Fruit fly (Drosophila melanogaster): ENCODE results near the gene CG42780.
A peak's percentile ranks its signal among the peaks of the same experiment; 100 is the strongest.

CG42780 gene

dm6 chrX:7305753-7306338, 26.1 kb downstream of the CG42780 start (continued):
- no peak for TF ChIP-seq inv (GFP tag; IDR thresholded peaks at IDR 0.05; ENCODE audit: partially characterized antibody)
- TF ChIP-seq Blimp-1 (GFP tag; optimal IDR thresholded peaks at IDR 0.05), result peak; percentile 54
- no peak for TF ChIP-seq CG7928 (GFP tag; optimal IDR thresholded peaks at IDR 0.05)
- peak; percentile 82 for TF ChIP-seq nom (GFP tag; optimal IDR thresholded peaks at IDR 0.05)
- TF ChIP-seq eve (GFP tag; optimal IDR thresholded peaks at IDR 0.05), result no peak
- TF ChIP-seq NC2β (GFP tag; optimal IDR thresholded peaks at IDR 0.05), result no peak
- TF ChIP-seq so (GFP tag; IDR thresholded peaks at IDR 0.05), result no peak
- no peak for TF ChIP-seq sna (GFP tag; IDR thresholded peaks at IDR 0.05; ENCODE audit: partially characterized antibody)
- TF ChIP-seq CG8765 (GFP tag; IDR thresholded peaks at IDR 0.05), result no peak
- TF ChIP-seq CG11560 (tag; IDR thresholded peaks at IDR 0.05), result no peak
- TF ChIP-seq sob (GFP tag; IDR thresholded peaks at IDR 0.05), result no peak
- no peak for TF ChIP-seq tx (GFP tag; optimal IDR thresholded peaks at IDR 0.05)
- no peak for TF ChIP-seq ken (GFP tag; IDR thresholded peaks at IDR 0.05)
- TF ChIP-seq Hand (GFP tag; optimal IDR thresholded peaks at IDR 0.05), result no peak
- TF ChIP-seq CG6791 (GFP tag; IDR thresholded peaks at IDR 0.05; ENCODE audit: partially characterized antibody), result no peak
- TF ChIP-seq fd96Cb (tag; optimal IDR thresholded peaks at IDR 0.05), result peak; percentile 35
- TF ChIP-seq sisA (GFP tag; IDR thresholded peaks at IDR 0.05), result peak; percentile 40
- TF ChIP-seq ash1 (GFP tag; optimal IDR thresholded peaks at IDR 0.05), result no peak
- peak; percentile 55 for TF ChIP-seq CG13424 (tag; optimal IDR thresholded peaks at IDR 0.05)
- TF ChIP-seq Nf-YA (GFP tag; IDR thresholded peaks at IDR 0.05), result no peak
- TF ChIP-seq CG7839 (tag; optimal IDR thresholded peaks at IDR 0.05), result peak; percentile 71
- TF ChIP-seq shn (GFP tag; optimal IDR thresholded peaks at IDR 0.05), result no peak
- no peak for TF ChIP-seq CG13894 (tag; optimal IDR thresholded peaks at IDR 0.05)
- TF ChIP-seq grau (tag; optimal IDR thresholded peaks at IDR 0.05), result peak; percentile 64
- TF ChIP-seq Side (GFP tag; optimal IDR thresholded peaks at IDR 0.05), result no peak
- no peak for TF ChIP-seq gsb (GFP tag; IDR thresholded peaks at IDR 0.05)
- TF ChIP-seq Opbp (GFP tag; IDR thresholded peaks at IDR 0.05; ENCODE audit: partially characterized antibody), result no peak
- TF ChIP-seq CG1792 (GFP tag; optimal IDR thresholded peaks at IDR 0.05), result no peak
- peak; percentile 75 for TF ChIP-seq phol (tag; optimal IDR thresholded peaks at IDR 0.05)
- TF ChIP-seq Deaf1 (tag; optimal IDR thresholded peaks at IDR 0.05), result no peak
- no peak for TF ChIP-seq CG11085 (GFP tag; IDR thresholded peaks at IDR 0.05)
- no peak for TF ChIP-seq Tbp (GFP tag; optimal IDR thresholded peaks at IDR 0.05)
- TF ChIP-seq CG10979 (tag; optimal IDR thresholded peaks at IDR 0.05), result peak; percentile 65
- TF ChIP-seq Myb (GFP tag; optimal IDR thresholded peaks at IDR 0.05), result no peak
- no peak for TF ChIP-seq p53 (GFP tag; optimal IDR thresholded peaks at IDR 0.05)
- TF ChIP-seq sqz (GFP tag; optimal IDR thresholded peaks at IDR 0.05), result peak; percentile 98
- TF ChIP-seq CG2889 (GFP tag; IDR thresholded peaks at IDR 0.05), result no peak
- TF ChIP-seq repo (GFP tag; optimal IDR thresholded peaks at IDR 0.05), result no peak
- TF ChIP-seq Sox102F (GFP tag; optimal IDR thresholded peaks at IDR 0.05), result peak; percentile 54
- peak; percentile 18 for TF ChIP-seq CG8281 (tag; optimal IDR thresholded peaks at IDR 0.05)
- 0 out of 3 replicates have a peak, but pooled peaks have one; percentile 39 for TF ChIP-seq CG7357 (GFP tag; IDR thresholded peaks at IDR 0.05)
- TF ChIP-seq CG17829 (tag; optimal IDR thresholded peaks at IDR 0.05), result peak; percentile 61
- TF ChIP-seq gt (GFP tag; IDR thresholded peaks at IDR 0.05), result no peak
- TF ChIP-seq Fer1 (GFP tag; optimal IDR thresholded peaks at IDR 0.05), result peak; percentile 60
- TF ChIP-seq Camta (GFP tag; optimal IDR thresholded peaks at IDR 0.05), result peak; percentile 22
- no peak for TF ChIP-seq cad (GFP tag; optimal IDR thresholded peaks at IDR 0.05)
- no peak for TF ChIP-seq emc (GFP tag; optimal IDR thresholded peaks at IDR 0.05)
- no peak for TF ChIP-seq toy (GFP tag; IDR thresholded peaks at IDR 0.05)
- no peak for TF ChIP-seq chm (GFP tag; IDR thresholded peaks at IDR 0.05)
- TF ChIP-seq bigmax (GFP tag; optimal IDR thresholded peaks at IDR 0.05), result no peak
